Worm (Caenorhabditis elegans): ENCODE results near the gene Y51H7BR.7.

Gene Y51H7BR.7

ce11 chrII:1501614-1502355 lies 23.6 kb downstream of the Y51H7BR.7 start (continued):
- peak in 2 of 3 experiments; percentile 1 to 25 for TF ChIP-seq dpl-1 (GFP tag; optimal IDR thresholded peaks at IDR 0.05)
- TF ChIP-seq lin-14 (GFP tag; optimal IDR thresholded peaks at IDR 0.05) = peak; percentile 95
- TF ChIP-seq unc-130 (tag; optimal IDR thresholded peaks at IDR 0.05) = peak; percentile 7
- no peak for TF ChIP-seq ces-1 (GFP tag; optimal IDR thresholded peaks at IDR 0.05)
- TF ChIP-seq lin-13 (GFP tag; optimal IDR thresholded peaks at IDR 0.05) = no peak
- no peak for TF ChIP-seq efl-3 (GFP tag; optimal IDR thresholded peaks at IDR 0.05)
- TF ChIP-seq dsc-1 (tag; optimal IDR thresholded peaks at IDR 0.05) = peak; percentile 23
- no peak for TF ChIP-seq zag-1 (tag; optimal IDR thresholded peaks at IDR 0.05)

- TF ChIP-seq nhr-20 (tag; optimal IDR thresholded peaks at IDR 0.05) (no peak), blmp-1 (tag; optimal IDR thresholded peaks at IDR 0.05) (peak; percentile 11)
Measured at ce11 chrII:1500959-1501358, 24.4 kb downstream of the Y51H7BR.7 start.

- TF ChIP-seq fos-1 (tag; optimal IDR thresholded peaks at IDR 0.05) = no peak
- no peak for TF ChIP-seq lin-15B (tag; optimal IDR thresholded peaks at IDR 0.05)
- no peak for TF ChIP-seq aly-2 (tag; optimal IDR thresholded peaks at IDR 0.05)
- no peak for TF ChIP-seq egl-13 (tag; optimal IDR thresholded peaks at IDR 0.05)
- TF ChIP-seq pag-3 (tag; optimal IDR thresholded peaks at IDR 0.05; ENCODE audit: borderline replicate concordance, insufficient read depth) = no peak
- TF ChIP-seq nhr-76 (tag; optimal IDR thresholded peaks at IDR 0.05) = no peak
- TF ChIP-seq mep-1 (tag; optimal IDR thresholded peaks at IDR 0.05) = peak; percentile 16
- no peak for TF ChIP-seq elt-3 (tag; optimal IDR thresholded peaks at IDR 0.05)
- no peak for TF ChIP-seq nhr-20 (tag; optimal IDR thresholded peaks at IDR 0.05)
- no peak for TF ChIP-seq nhr-28 (tag; optimal IDR thresholded peaks at IDR 0.05)
- TF ChIP-seq nhr-19 (GFP tag; conservative IDR thresholded peaks at IDR 0.05) = no peak
- peak; percentile 76 for TF ChIP-seq ceh-90 (tag; optimal IDR thresholded peaks at IDR 0.05)
- TF ChIP-seq isw-1 (GFP tag; IDR thresholded peaks at IDR 0.05) = no peak
- TF ChIP-seq dpl-1 (GFP tag; optimal IDR thresholded peaks at IDR 0.05) = peak in 1 of 3 experiments; percentile 14
- no peak for TF ChIP-seq nhr-12 (tag; optimal IDR thresholded peaks at IDR 0.05)
- TF ChIP-seq efl-1 (optimal IDR thresholded peaks at IDR 0.05) = no peak
- peak in 1 of 2 experiments; percentile 14 for TF ChIP-seq efl-1 (GFP tag; optimal IDR thresholded peaks at IDR 0.05 in 1 of 2)
- TF ChIP-seq efl-3 (GFP tag; optimal IDR thresholded peaks at IDR 0.05) = no peak
- TF ChIP-seq C34B4.2 (tag; optimal IDR thresholded peaks at IDR 0.05) = no peak
- TF ChIP-seq zag-1 (tag; optimal IDR thresholded peaks at IDR 0.05) = no peak
- no peak for TF ChIP-seq nhr-11 (tag; optimal IDR thresholded peaks at IDR 0.05)
- TF ChIP-seq zip-4 (GFP tag; optimal IDR thresholded peaks at IDR 0.05) = no peak
- TF ChIP-seq nhr-77 (tag; optimal IDR thresholded peaks at IDR 0.05) = no peak
- TF ChIP-seq alr-1 (tag; optimal IDR thresholded peaks at IDR 0.05; ENCODE audit: borderline replicate concordance) = no peak
- no peak for TF ChIP-seq unc-86 (tag; optimal IDR thresholded peaks at IDR 0.05)
- TF ChIP-seq hlh-4 (tag; optimal IDR thresholded peaks at IDR 0.05) = no peak
- TF ChIP-seq tbx-2 (tag; optimal IDR thresholded peaks at IDR 0.05) = no peak
- peak; percentile 32 for TF ChIP-seq lin-14 (GFP tag; optimal IDR thresholded peaks at IDR 0.05)
- TF ChIP-seq egl-27 (tag; optimal IDR thresholded peaks at IDR 0.05) = no peak
- TF ChIP-seq dsc-1 (tag; optimal IDR thresholded peaks at IDR 0.05) = no peak
- TF ChIP-seq lin-39 (tag; optimal IDR thresholded peaks at IDR 0.05) = no peak
- no peak for TF ChIP-seq unc-98 (GFP tag; IDR thresholded peaks at IDR 0.05)
- no peak for TF ChIP-seq sptf-1 (tag; optimal IDR thresholded peaks at IDR 0.05)
- no peak for TF ChIP-seq unc-130 (tag; optimal IDR thresholded peaks at IDR 0.05)
- TF ChIP-seq nhr-47 (tag; optimal IDR thresholded peaks at IDR 0.05) = no peak
- no peak for TF ChIP-seq C04F5.9 (tag; optimal IDR thresholded peaks at IDR 0.05)
- TF ChIP-seq Y116A8C.19 (tag; optimal IDR thresholded peaks at IDR 0.05; ENCODE audit: borderline replicate concordance) = no peak
- no peak for TF ChIP-seq sup-37 (GFP tag; optimal IDR thresholded peaks at IDR 0.05)
- no peak for TF ChIP-seq nhr-84 (tag; optimal IDR thresholded peaks at IDR 0.05)
- TF ChIP-seq hlh-17 (GFP tag; optimal IDR thresholded peaks at IDR 0.05; ENCODE audit: borderline replicate concordance) = no peak
- no peak for TF ChIP-seq unc-30 (tag; optimal IDR thresholded peaks at IDR 0.05)
- no peak for TF ChIP-seq ztf-11 (tag; optimal IDR thresholded peaks at IDR 0.05)
- TF ChIP-seq ceh-82 (tag; optimal IDR thresholded peaks at IDR 0.05) = no peak
Measured at ce11 chrII:1500286-1500840, 25.0 kb downstream of the Y51H7BR.7 start, which contains the start of gene emc-1. TSS of gene emc-1 (minus strand) at chrII:1500330.

All from whole organism, L1 larva.